Worm (Caenorhabditis elegans) whole organism, young adult: ENCODE data around the gene Y38F2AR.12.
A peak's percentile ranks its signal among the peaks of the same experiment; 100 is the strongest.

Experiments
- B0035.1 ChIP-seq: sonication (generic microtip); optimal IDR thresholded peaks from 2 replicates; lab custom pipeline; 2016; ENCODE audit warnings: missing genetic modification characterization, mild to moderate bottlenecking, missing compliant biosample characterization, missing genotype, missing genetic modification reagents
- F10E7.11 ChIP-seq: sonication (generic microtip); optimal IDR thresholded peaks from 2 replicates; lab custom pipeline; 2017; ENCODE audit warnings: mild to moderate bottlenecking, missing genetic modification characterization, moderate library complexity, missing compliant biosample characterization
- T07F8.4 ChIP-seq: sonication (generic microtip); optimal IDR thresholded peaks from 2 replicates; lab custom pipeline; 2016; ENCODE audit warnings: mild to moderate bottlenecking, missing genetic modification characterization, moderate library complexity, missing compliant biosample characterization
- Y53F4B.3 ChIP-seq: fragments of 200-800 bp; sonication (Bioruptor generic); IDR thresholded peaks from 2 replicates; pipeline ENCODE4 v1.3.6; 2022; ENCODE audit warnings: missing genetic modification reagents, missing genetic modification characterization, missing compliant biosample characterization
- Y53G8AR.9 ChIP-seq: fragments of 200-800 bp; sonication (Bioruptor generic); conservative IDR thresholded peaks from 2 replicates; pipeline ENCODE4 v1.3.6; 2022; ENCODE audit warnings: missing genetic modification reagents, missing genetic modification characterization, missing compliant biosample characterization
- Y56A3A.18 ChIP-seq: fragments of 200-800 bp; sonication (Bioruptor generic); IDR thresholded peaks from 2 replicates; pipeline ENCODE4 v1.3.6; 2022; ENCODE audit warnings: missing genetic modification reagents, missing genetic modification characterization, missing compliant biosample characterization
- ZK185.1 ChIP-seq: sonication (generic microtip); optimal IDR thresholded peaks from 2 replicates; lab custom pipeline; 2016; ENCODE audit warnings: mild to moderate bottlenecking, missing genetic modification characterization, missing compliant biosample characterization; ENCODE audit not compliant: poor library complexity, severe bottlenecking
- akir-1 ChIP-seq: fragments of 200-800 bp; sonication (Bioruptor generic); optimal IDR thresholded peaks from 2 replicates; lab custom pipeline; 2018; ENCODE audit warnings: mild to moderate bottlenecking, missing genetic modification characterization, moderate library complexity, missing compliant biosample characterization
- ama-1 ChIP-seq, 3 experiments: fragments of 150-350 bp in 1 of 3; sonication (generic microtip) in 2 of 3; optimal IDR thresholded peaks; 2 replicates each; lab custom pipeline; 2014 to 2018; ENCODE audit warnings: missing biosample characterization in 2 of 3, missing genetic modification characterization in 2 of 3, missing genetic modification reagents in 2 of 3
- aptf-2 ChIP-seq: fragments of 200-800 bp; sonication (Bioruptor generic); conservative IDR thresholded peaks from 2 replicates; pipeline ENCODE4 v1.3.6; 2022; ENCODE audit warnings: missing genetic modification reagents, missing genetic modification characterization, missing compliant biosample characterization
- atf-7 ChIP-seq: sonication (generic microtip); optimal IDR thresholded peaks from 2 replicates; lab custom pipeline; 2017; ENCODE audit warnings: mild to moderate bottlenecking, missing genetic modification characterization, missing compliant biosample characterization
- attf-5 ChIP-seq: fragments of 200-800 bp; sonication (Bioruptor generic); optimal IDR thresholded peaks from 2 replicates; lab custom pipeline; 2018; ENCODE audit warnings: mild to moderate bottlenecking, missing genetic modification characterization, missing compliant biosample characterization
- cebp-1 ChIP-seq, 2 experiments: fragments of 200-800 bp in 1 of 2; sonication (Bioruptor generic) in 1 of 2; sonication (generic microtip) in 1 of 2; IDR thresholded peaks in 1 of 2; optimal IDR thresholded peaks in 1 of 2; 2 replicates each; pipeline versions ENCODE4 v1.3.6 to Lab custom; 2017 to 2022; ENCODE audit warnings: missing compliant biosample characterization in 2 of 2, missing genetic modification characterization in 2 of 2, mild to moderate bottlenecking in 1 of 2, missing genetic modification reagents in 1 of 2, moderate library complexity in 1 of 2
- ceh-100 ChIP-seq: fragments of 200-800 bp; sonication (Bioruptor generic); IDR thresholded peaks from 2 replicates; pipeline ENCODE4 v1.3.6; 2022; ENCODE audit warnings: missing genetic modification reagents, missing genetic modification characterization, missing compliant biosample characterization
- ceh-40 ChIP-seq: fragments of 200-800 bp; sonication (Bioruptor generic); IDR thresholded peaks from 2 replicates; pipeline ENCODE4 v1.3.6; 2022; ENCODE audit warnings: missing genetic modification characterization, missing compliant biosample characterization
- chd-7 ChIP-seq: sonication (generic microtip); optimal IDR thresholded peaks from 2 replicates; lab custom pipeline; 2016; ENCODE audit warnings: mild to moderate bottlenecking, missing genetic modification characterization, moderate library complexity, missing compliant biosample characterization
- egl-18 ChIP-seq: fragments of 200-800 bp; sonication (Bioruptor generic); IDR thresholded peaks from 2 replicates; pipeline ENCODE4 v1.3.6; 2022; ENCODE audit warnings: missing genetic modification reagents, missing genetic modification characterization, missing compliant biosample characterization
- egrh-3 ChIP-seq: fragments of 200-800 bp; sonication (Bioruptor generic); IDR thresholded peaks from 2 replicates; pipeline ENCODE4 v1.3.6; 2022; ENCODE audit warnings: missing genetic modification reagents, missing genetic modification characterization, missing compliant biosample characterization
- hlh-12 ChIP-seq: sonication (generic microtip); optimal IDR thresholded peaks from 2 replicates; lab custom pipeline; 2016; ENCODE audit warnings: missing genetic modification characterization, missing compliant biosample characterization
- hlh-26 ChIP-seq: fragments of 200-800 bp; sonication (Bioruptor generic); conservative IDR thresholded peaks from 2 replicates; pipeline ENCODE4 v1.3.6; 2022; ENCODE audit warnings: missing genetic modification reagents, missing genetic modification characterization, missing compliant biosample characterization
- let-526 ChIP-seq: fragments of 200-800 bp; sonication (Bioruptor generic); IDR thresholded peaks from 2 replicates; pipeline ENCODE4 v1.3.6; 2022; ENCODE audit warnings: missing genetic modification reagents, missing genetic modification characterization, missing compliant biosample characterization
- lin-35 ChIP-seq, 3 experiments: fragments of 150-350 bp in 2 of 3; sonication (generic microtip) in 1 of 3; optimal IDR thresholded peaks; 2 replicates each; lab custom pipeline; 2014 to 2018; ENCODE audit warnings: missing biosample characterization in 3 of 3, missing genetic modification characterization in 3 of 3, missing genetic modification reagents in 3 of 3
- madf-8 ChIP-seq: fragments of 200-800 bp; sonication (Bioruptor generic); conservative IDR thresholded peaks from 2 replicates; pipeline ENCODE4 v1.3.6; 2022; ENCODE audit warnings: missing genetic modification reagents, missing genetic modification characterization, missing compliant biosample characterization
- mcd-1 ChIP-seq: fragments of 200-800 bp; sonication (Bioruptor generic); IDR thresholded peaks from 2 replicates; pipeline ENCODE4 v1.3.6; 2022; ENCODE audit warnings: missing genetic modification reagents, missing genetic modification characterization, missing compliant biosample characterization
- nfya-1 ChIP-seq: sonication (generic microtip); optimal IDR thresholded peaks from 2 replicates; lab custom pipeline; 2017; ENCODE audit warnings: antibody characterized with exemption, missing compliant biosample characterization, missing genetic modification characterization, borderline replicate concordance; ENCODE audit not compliant: insufficient read depth
- pbrm-1 ChIP-seq: fragments of 200-800 bp; sonication (Bioruptor generic); IDR thresholded peaks from 2 replicates; pipeline ENCODE4 v1.3.6; 2022; ENCODE audit warnings: missing genetic modification reagents, missing genetic modification characterization, missing compliant biosample characterization
- repo-1 ChIP-seq: sonication (generic microtip); optimal IDR thresholded peaks from 2 replicates; lab custom pipeline; 2017; ENCODE audit warnings: mild to moderate bottlenecking, missing genetic modification characterization, missing compliant biosample characterization
- rpc-1 ChIP-seq, 2 experiments: fragments of 150-350 bp in 1 of 2; sonication (generic microtip) in 1 of 2; optimal IDR thresholded peaks; 2 replicates each; lab custom pipeline; 2014 to 2018; ENCODE audit warnings: missing biosample characterization in 1 of 2, missing genetic modification characterization in 1 of 2, missing genetic modification reagents in 1 of 2, missing genotype in 1 of 2
- sdz-38 ChIP-seq: sonication (generic microtip); optimal IDR thresholded peaks from 2 replicates; lab custom pipeline; 2016; ENCODE audit warnings: missing genotype, missing genetic modification characterization, missing compliant biosample characterization
- sptf-2 ChIP-seq: fragments of 200-800 bp; sonication (Bioruptor generic); optimal IDR thresholded peaks from 2 replicates; lab custom pipeline; 2018; ENCODE audit warnings: mild to moderate bottlenecking, missing genetic modification characterization, missing compliant biosample characterization
- tbx-9 ChIP-seq: sonication (generic microtip); optimal IDR thresholded peaks from 2 replicates; lab custom pipeline; 2016; ENCODE audit warnings: borderline replicate concordance, missing genetic modification characterization, inconsistent platforms, missing compliant biosample characterization
- tlf-1 ChIP-seq: fragments of 200-800 bp; sonication (Bioruptor generic); optimal IDR thresholded peaks from 2 replicates; lab custom pipeline; 2018; ENCODE audit warnings: mild to moderate bottlenecking, missing genetic modification characterization, missing compliant biosample characterization
- zfh-2 ChIP-seq: fragments of 200-800 bp; sonication (Bioruptor generic); conservative IDR thresholded peaks from 2 replicates; pipeline ENCODE4 v1.3.6; 2022; ENCODE audit warnings: missing genetic modification reagents, missing genetic modification characterization, missing compliant biosample characterization
- zim-3 ChIP-seq: sonication (generic microtip); optimal IDR thresholded peaks from 2 replicates; lab custom pipeline; 2017; ENCODE audit warnings: mild to moderate bottlenecking, missing genetic modification characterization, moderate library complexity, missing compliant biosample characterization
- ztf-28 ChIP-seq: fragments of 200-800 bp; sonication (Bioruptor generic); IDR thresholded peaks from 2 replicates; pipeline ENCODE4 v1.3.6; 2022; ENCODE audit warnings: missing genetic modification reagents, missing genetic modification characterization, missing compliant biosample characterization

The Y38F2AR.12 gene

DNA sequence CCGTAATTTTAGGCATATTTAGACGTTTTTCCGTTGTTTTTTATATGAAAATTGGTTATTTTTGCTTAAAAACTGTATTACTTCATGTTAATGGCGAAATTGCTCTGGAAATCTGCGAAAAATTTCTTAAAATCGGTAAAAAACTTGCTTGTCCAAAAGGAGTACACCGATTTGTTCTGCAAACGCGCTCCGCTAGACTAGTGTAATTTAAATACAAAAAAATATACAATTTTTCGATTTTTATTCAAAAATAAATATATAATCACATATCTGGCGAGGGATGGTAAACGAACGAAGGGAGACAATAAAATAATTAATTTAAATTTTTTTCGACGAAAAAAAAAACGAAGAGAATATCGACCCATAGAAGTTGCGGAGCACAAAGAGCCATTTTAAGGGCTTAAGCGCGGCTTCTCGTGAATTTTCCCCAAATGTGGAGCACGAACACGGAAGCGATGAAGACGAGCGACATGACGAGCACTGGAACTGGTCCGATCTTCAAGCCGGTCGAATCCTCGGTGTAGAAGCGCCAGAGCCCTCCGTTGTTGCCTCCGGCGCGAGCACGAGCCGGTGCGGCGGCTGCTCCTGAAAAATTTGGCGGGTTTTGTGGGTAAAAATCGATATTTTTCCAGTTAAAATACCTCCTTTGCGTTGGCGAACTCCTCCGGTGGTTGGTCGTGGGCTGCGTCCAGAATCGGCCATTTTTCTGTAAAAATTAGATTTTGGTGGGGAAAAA is 24.1 kb downstream of the Y38F2AR.12 start, which contains the start of gene sec-61.B (continued):
- TF ChIP-seq cebp-1 (GFP tag; IDR thresholded peaks at IDR 0.05; lab: Robert Waterston, UW) (no peak), cebp-1 (tag; optimal IDR thresholded peaks at IDR 0.05; lab: Kevin White, UChicago) (peak; percentile 31), ceh-100 (GFP tag; lab: Robert Waterston, UW) (no peak), madf-8 (GFP tag; lab: Robert Waterston, UW) (no peak), akir-1 (GFP tag; lab: Kevin White, UChicago) (no peak), ama-1 (optimal IDR thresholded peaks at IDR 0.05; lab: Kevin White, UChicago) (no peak), ama-1 (GFP tag; optimal IDR thresholded peaks at IDR 0.05; lab: Kevin White, UChicago) (peak; percentile 9 to 19), T07F8.4 (tag; lab: Kevin White, UChicago) (no peak), sptf-2 (no peak), tlf-1 (GFP tag; lab: Kevin White, UChicago) (peak; percentile 65), tbx-9 (tag; lab: Kevin White, UChicago) (no peak), zfh-2 (GFP tag; lab: Robert Waterston, UW) (0 out of 2 replicates have a peak, but pooled peaks have one; percentile 38), chd-7 (no peak), atf-7 (tag; lab: Kevin White, UChicago) (peak; percentile 31), Y53G8AR.9 (GFP tag; lab: Robert Waterston, UW) (peak; percentile 77; the same call in 1 of the 2 replicates), egrh-3 (peak; percentile 48; the same call in 1 of the 2 replicates), ZK185.1 (no peak), Y53F4B.3 (GFP tag; lab: Robert Waterston, UW) (no peak), aptf-2 (GFP tag; lab: Robert Waterston, UW) (no peak), lin-35 (GFP tag; optimal IDR thresholded peaks at IDR 0.05; lab: Kevin White, UChicago) (peak in 1 of 3 experiments; percentile 22), B0035.1 (tag; lab: Kevin White, UChicago) (peak; percentile 7), Y56A3A.18 (GFP tag; lab: Robert Waterston, UW) (peak; percentile 69; the same call in 1 of the 2 replicates), let-526 (GFP tag; lab: Robert Waterston, UW) (no peak), zim-3 (tag; lab: Kevin White, UChicago) (no peak), rpc-1 (optimal IDR thresholded peaks at IDR 0.05; lab: Kevin White, UChicago) (no peak), rpc-1 (tag; optimal IDR thresholded peaks at IDR 0.05; lab: Kevin White, UChicago) (no peak), repo-1 (tag; lab: Kevin White, UChicago) (peak; percentile 39), ceh-40 (GFP tag; lab: Robert Waterston, UW) (no peak)
- TF ChIP-seq, all 124 proteins: peak for 30

DNA sequence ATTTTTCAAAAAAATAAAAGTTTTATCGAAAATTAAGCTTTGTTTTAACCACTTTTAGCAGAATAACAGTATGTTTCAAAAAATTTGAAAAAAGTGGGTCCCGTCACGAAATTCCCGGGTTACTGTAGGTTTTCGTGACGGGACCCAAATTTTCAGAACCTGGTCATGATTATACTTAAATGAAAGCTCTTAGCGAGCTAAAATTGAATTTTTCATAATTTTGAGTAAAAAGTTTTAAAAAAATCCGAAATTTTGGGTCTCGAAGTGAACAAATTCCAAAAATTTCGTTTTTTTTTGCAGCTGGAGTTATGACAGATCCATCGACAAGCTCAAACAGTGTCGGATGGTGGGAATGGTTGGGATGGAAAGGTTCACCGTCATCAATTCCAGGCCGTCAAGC is 28.5 kb downstream of the Y38F2AR.12 start, which contains the start of gene Y38F2AR.3:
Gene Y38F2AR.3, plus strand, starts transcription at position 301 of the 400 bp plus-strand sequence.
- TF ChIP-seq nfya-1 (tag; lab: Kevin White, UChicago) (no peak), ztf-28 (GFP tag; lab: Robert Waterston, UW) (no peak), repo-1 (tag; lab: Kevin White, UChicago) (no peak), egrh-3 (no peak), hlh-12 (tag; lab: Kevin White, UChicago) (no peak), lin-35 (GFP tag; optimal IDR thresholded peaks at IDR 0.05; lab: Kevin White, UChicago) (no peak), Y56A3A.18 (GFP tag; lab: Robert Waterston, UW) (no peak), madf-8 (GFP tag; lab: Robert Waterston, UW) (no peak), sdz-38 (tag; lab: Kevin White, UChicago) (no peak), mcd-1 (no peak), attf-5 (GFP tag; lab: Kevin White, UChicago) (no peak), egl-18 (GFP tag; lab: Robert Waterston, UW) (no peak), F10E7.11 (tag; lab: Kevin White, UChicago) (no peak), sptf-2 (no peak), hlh-26 (GFP tag; lab: Robert Waterston, UW) (no peak), pbrm-1 (GFP tag; lab: Robert Waterston, UW) (no peak)
